Fruit fly (Drosophila melanogaster) Kc167 (cell line): ENCODE measurements around the gene Vha26.

ENCODE experiments used
- Myc ChIP-seq: fragments of >200 bp; optimal IDR thresholded peaks from 2 replicates; lab custom pipeline; 2017; ENCODE audit warnings: missing external identifiers
- Sin3A ChIP-seq: fragments of >200 bp; optimal IDR thresholded peaks from 2 replicates; lab custom pipeline; 2018; ENCODE audit warnings: missing external identifiers
- h ChIP-seq: fragments of >200 bp; optimal IDR thresholded peaks from 3 replicates; lab custom pipeline; 2018; ENCODE audit warnings: missing external identifiers
- insv ChIP-seq: fragments of >200 bp; optimal IDR thresholded peaks from 3 replicates; lab custom pipeline; 2018; ENCODE audit warnings: missing external identifiers
- psq ChIP-seq: fragments of >200 bp; optimal IDR thresholded peaks from 2 replicates; lab custom pipeline; 2017; ENCODE audit warnings: missing external identifiers
- ttk ChIP-seq: sonication (Bioruptor generic); optimal IDR thresholded peaks from 2 replicates; lab custom pipeline; 2017; ENCODE audit warnings: missing external identifiers

DNA sequence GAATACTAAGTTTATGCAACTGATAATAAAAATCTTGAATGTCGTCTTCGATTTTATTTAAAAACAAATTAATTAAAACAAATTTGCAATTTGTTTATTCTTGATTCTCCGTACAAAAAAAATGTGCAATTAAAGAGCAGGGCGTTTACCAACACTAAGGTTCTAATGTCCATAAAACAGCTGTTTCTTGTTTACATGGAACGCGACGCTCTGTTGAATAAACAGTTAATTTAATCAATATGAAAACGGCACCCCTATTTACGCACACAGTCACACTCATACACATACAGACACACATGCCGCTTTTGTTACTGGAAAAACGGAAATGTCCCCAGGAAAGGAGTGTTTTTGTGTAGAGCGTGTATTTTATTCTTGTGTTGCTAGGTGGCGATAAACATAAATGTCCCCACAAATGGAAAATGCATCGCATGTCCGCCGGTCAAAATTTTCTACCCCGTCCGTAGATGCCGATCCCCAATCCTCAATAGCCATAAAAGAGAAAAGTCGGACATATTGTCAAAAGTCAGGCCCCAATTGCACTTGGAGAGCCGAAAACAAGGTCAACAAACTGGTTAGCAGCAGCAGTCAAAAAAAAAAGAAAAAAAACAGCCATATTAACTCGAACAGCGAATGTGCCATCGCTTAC, 31.5 kb downstream of the Vha26 start:
- TF ChIP-seq psq (lab: Kevin White, UChicago): no peak
- TF ChIP-seq Myc: no peak
- TF ChIP-seq h (lab: Kevin White, UChicago): no peak
- TF ChIP-seq Sin3A (lab: Kevin White, UChicago): no peak
- TF ChIP-seq ttk: no peak
- no peak for TF ChIP-seq insv (lab: Kevin White, UChicago)
